Worm (Caenorhabditis elegans) whole organism, young adult: Measurements from ENCODE around the gene mnk-1.

Source experiments
- B0261.1 ChIP-seq: sonication (generic microtip); optimal IDR thresholded peaks from 2 replicates; lab custom pipeline; 2016; ENCODE audit warnings: mild to moderate bottlenecking, missing genetic modification characterization, moderate library complexity, missing compliant biosample characterization
- F22D6.2 ChIP-seq: sonication (generic microtip); optimal IDR thresholded peaks from 2 replicates; lab custom pipeline; 2016; ENCODE audit warnings: mild to moderate bottlenecking, missing genetic modification characterization, missing compliant biosample characterization
- F23B12.7 ChIP-seq: sonication (generic microtip); optimal IDR thresholded peaks from 2 replicates; lab custom pipeline; 2017; ENCODE audit warnings: missing genetic modification characterization, mild to moderate bottlenecking, missing compliant biosample characterization, antibody characterized with exemption, moderate library complexity; ENCODE audit not compliant: insufficient read depth
- F57C9.4 ChIP-seq: sonication (generic microtip); optimal IDR thresholded peaks from 2 replicates; lab custom pipeline; 2017; ENCODE audit warnings: mild to moderate bottlenecking, missing genetic modification characterization, missing compliant biosample characterization
- K11D2.4 ChIP-seq: fragments of 200-800 bp; sonication (Bioruptor generic); IDR thresholded peaks from 2 replicates; pipeline ENCODE4 v1.3.6; 2022; ENCODE audit warnings: missing genetic modification reagents, missing genetic modification characterization, missing compliant biosample characterization
- K12H6.12 ChIP-seq: fragments of 200-800 bp; sonication (Bioruptor generic); optimal IDR thresholded peaks from 2 replicates; lab custom pipeline; 2018; ENCODE audit warnings: mild to moderate bottlenecking, missing genetic modification characterization, missing compliant biosample characterization
- T07F8.4 ChIP-seq: sonication (generic microtip); optimal IDR thresholded peaks from 2 replicates; lab custom pipeline; 2016; ENCODE audit warnings: mild to moderate bottlenecking, missing genetic modification characterization, moderate library complexity, missing compliant biosample characterization
- Y95B8A.8 ChIP-seq: fragments of 200-800 bp; sonication (Bioruptor generic); IDR thresholded peaks from 2 replicates; pipeline ENCODE4 v1.3.6; 2022; ENCODE audit warnings: missing genetic modification reagents, missing genetic modification characterization, missing compliant biosample characterization
- attf-6 ChIP-seq: fragments of 200-800 bp; sonication (Bioruptor generic); IDR thresholded peaks from 2 replicates; pipeline ENCODE4 v1.3.6; 2022; ENCODE audit warnings: missing genetic modification reagents, missing genetic modification characterization, missing compliant biosample characterization
- cebp-1 ChIP-seq, 2 experiments: fragments of 200-800 bp in 1 of 2; sonication (Bioruptor generic) in 1 of 2; sonication (generic microtip) in 1 of 2; IDR thresholded peaks in 1 of 2; optimal IDR thresholded peaks in 1 of 2; 2 replicates each; pipeline versions ENCODE4 v1.3.6 to Lab custom; 2017 to 2022; ENCODE audit warnings: missing compliant biosample characterization in 2 of 2, missing genetic modification characterization in 2 of 2, mild to moderate bottlenecking in 1 of 2, missing genetic modification reagents in 1 of 2, moderate library complexity in 1 of 2
- ceh-100 ChIP-seq: fragments of 200-800 bp; sonication (Bioruptor generic); IDR thresholded peaks from 2 replicates; pipeline ENCODE4 v1.3.6; 2022; ENCODE audit warnings: missing genetic modification reagents, missing genetic modification characterization, missing compliant biosample characterization
- ceh-79 ChIP-seq: sonication (generic microtip); optimal IDR thresholded peaks from 2 replicates; lab custom pipeline; 2017; ENCODE audit warnings: mild to moderate bottlenecking, missing genetic modification characterization, missing compliant biosample characterization
- dpff-1 ChIP-seq: sonication (generic microtip); optimal IDR thresholded peaks from 2 replicates; lab custom pipeline; 2017; ENCODE audit warnings: mild to moderate bottlenecking, missing genetic modification characterization, missing compliant biosample characterization
- egl-18 ChIP-seq: fragments of 200-800 bp; sonication (Bioruptor generic); IDR thresholded peaks from 2 replicates; pipeline ENCODE4 v1.3.6; 2022; ENCODE audit warnings: missing genetic modification reagents, missing genetic modification characterization, missing compliant biosample characterization
- egl-44 ChIP-seq: fragments of 200-800 bp; sonication (Bioruptor generic); IDR thresholded peaks from 2 replicates; pipeline ENCODE4 v1.3.6; 2022; ENCODE audit warnings: missing genetic modification reagents, missing genetic modification characterization, missing compliant biosample characterization
- fkh-3 ChIP-seq: sonication (generic microtip); optimal IDR thresholded peaks from 2 replicates; lab custom pipeline; 2016; ENCODE audit warnings: mild to moderate bottlenecking, missing genetic modification characterization, missing compliant biosample characterization
- hmg-1.2 ChIP-seq: fragments of 200-800 bp; sonication (Bioruptor generic); IDR thresholded peaks from 2 replicates; pipeline ENCODE4 v1.3.6; 2022; ENCODE audit warnings: missing genetic modification reagents, missing genetic modification characterization, missing compliant biosample characterization
- hrde-1 ChIP-seq: sonication (generic microtip); optimal IDR thresholded peaks from 2 replicates; lab custom pipeline; 2016; ENCODE audit warnings: missing genetic modification characterization, mild to moderate bottlenecking, missing compliant biosample characterization, moderate library complexity, missing genotype, missing genetic modification reagents, borderline replicate concordance
- let-607 ChIP-seq, 2 experiments: fragments of 200-800 bp in 1 of 2; sonication (Bioruptor generic) in 1 of 2; sonication (generic microtip) in 1 of 2; optimal IDR thresholded peaks; 2 replicates each; lab custom pipeline; 2016 to 2018; ENCODE audit warnings: mild to moderate bottlenecking in 2 of 2, missing compliant biosample characterization in 2 of 2, missing genetic modification characterization in 2 of 2, moderate library complexity in 2 of 2, missing genotype in 1 of 2
- madf-6 ChIP-seq: fragments of 200-800 bp; sonication (Bioruptor generic); IDR thresholded peaks from 2 replicates; pipeline ENCODE4 v1.3.6; 2022; ENCODE audit warnings: missing genetic modification reagents, missing genetic modification characterization, missing compliant biosample characterization
- nfya-1 ChIP-seq: sonication (generic microtip); optimal IDR thresholded peaks from 2 replicates; lab custom pipeline; 2017; ENCODE audit warnings: antibody characterized with exemption, missing compliant biosample characterization, missing genetic modification characterization, borderline replicate concordance; ENCODE audit not compliant: insufficient read depth
- nfya-2 ChIP-seq: fragments of 200-800 bp; sonication (Bioruptor generic); IDR thresholded peaks from 2 replicates; pipeline ENCODE4 v1.3.6; 2022; ENCODE audit warnings: missing genetic modification reagents, missing genetic modification characterization, missing compliant biosample characterization
- nhr-120 ChIP-seq: fragments of 200-800 bp; sonication (Bioruptor generic); IDR thresholded peaks from 2 replicates; pipeline ENCODE4 v1.3.6; 2022; ENCODE audit warnings: missing genetic modification characterization, missing compliant biosample characterization
- nhr-179 ChIP-seq: sonication (generic microtip); optimal IDR thresholded peaks from 2 replicates; lab custom pipeline; 2016; ENCODE audit warnings: mild to moderate bottlenecking, missing genetic modification characterization, missing compliant biosample characterization
- sdz-38 ChIP-seq: sonication (generic microtip); optimal IDR thresholded peaks from 2 replicates; lab custom pipeline; 2016; ENCODE audit warnings: missing genotype, missing genetic modification characterization, missing compliant biosample characterization
- snpc-4 ChIP-seq, 5 experiments: fragments of 150-350 bp in 1 of 5; sonication (generic microtip) in 4 of 5; optimal IDR thresholded peaks; 2 replicates each; lab custom pipeline; 2014 to 2018; ENCODE audit warnings: missing genetic modification characterization in 5 of 5, missing biosample characterization in 3 of 5, antibody characterized with exemption in 2 of 5, mild to moderate bottlenecking in 2 of 5, missing compliant biosample characterization in 2 of 5, missing genotype in 2 of 5, moderate library complexity in 2 of 5, missing genetic modification reagents in 1 of 5
- tbp1 ChIP-seq: fragments of 200-800 bp; sonication (Bioruptor generic); optimal IDR thresholded peaks from 2 replicates; lab custom pipeline; 2018; ENCODE audit warnings: mild to moderate bottlenecking, missing genetic modification characterization, missing compliant biosample characterization
- tlf-1 ChIP-seq: fragments of 200-800 bp; sonication (Bioruptor generic); optimal IDR thresholded peaks from 2 replicates; lab custom pipeline; 2018; ENCODE audit warnings: mild to moderate bottlenecking, missing genetic modification characterization, missing compliant biosample characterization
- unc-130 ChIP-seq: sonication (generic microtip); optimal IDR thresholded peaks from 2 replicates; lab custom pipeline; 2016; ENCODE audit warnings: missing genetic modification reagents, missing genetic modification characterization, missing compliant biosample characterization
- xnd-1 ChIP-seq: sonication (generic microtip); optimal IDR thresholded peaks from 2 replicates; lab custom pipeline; 2016; ENCODE audit warnings: missing genotype, missing genetic modification reagents, missing genetic modification characterization, missing compliant biosample characterization
- ztf-28 ChIP-seq: fragments of 200-800 bp; sonication (Bioruptor generic); IDR thresholded peaks from 2 replicates; pipeline ENCODE4 v1.3.6; 2022; ENCODE audit warnings: missing genetic modification reagents, missing genetic modification characterization, missing compliant biosample characterization

Gene mnk-1

DNA sequence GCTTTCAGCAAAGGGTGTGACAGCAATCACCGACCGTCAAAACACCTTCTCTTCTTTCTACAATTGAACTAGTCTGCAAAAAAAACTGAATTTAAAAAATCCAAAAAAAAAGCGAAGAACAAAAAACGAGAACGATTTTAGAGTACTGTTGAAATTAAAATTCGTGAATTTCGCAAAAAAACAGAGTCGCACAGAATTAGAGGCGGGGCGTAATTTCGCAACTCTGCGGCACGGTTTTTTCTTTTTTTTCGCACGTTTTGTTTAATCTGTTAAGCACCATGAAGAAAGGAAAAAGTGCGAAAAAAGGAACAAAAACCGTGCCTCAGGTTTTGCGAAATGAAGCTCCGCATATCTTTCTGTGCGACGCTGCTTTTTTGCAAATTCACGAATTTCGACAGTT, at the start of gene mnk-1:
TSS of gene mnk-1 (minus strand) at position 73 of the 400 bp plus-strand sequence.
- TF ChIP-seq attf-6 (GFP tag; lab: Robert Waterston, UW) (no peak), tbp1 (no peak), cebp-1 (GFP tag; IDR thresholded peaks at IDR 0.05; lab: Robert Waterston, UW) (no peak), cebp-1 (tag; optimal IDR thresholded peaks at IDR 0.05; lab: Kevin White, UChicago) (peak; percentile 63)

DNA sequence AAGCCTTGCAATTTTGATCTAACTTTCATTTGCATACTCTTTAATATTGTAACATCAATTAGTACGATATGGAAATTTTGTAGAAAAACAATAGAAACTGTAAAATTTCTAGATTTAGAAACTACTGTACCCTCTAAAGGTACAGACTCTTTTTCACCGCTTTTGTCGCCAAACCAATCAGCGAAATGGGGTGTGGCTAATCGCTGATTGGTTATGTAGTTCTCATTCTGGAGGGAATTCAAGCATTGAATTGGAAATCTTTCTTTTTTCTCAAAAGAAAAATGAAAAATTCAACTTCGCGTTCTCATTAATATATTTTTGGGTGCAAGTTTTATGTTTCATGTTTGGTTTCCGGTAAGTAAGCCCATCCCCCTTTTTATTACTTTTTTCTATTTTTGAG, 48.7 kb upstream of the mnk-1 start:
- TF ChIP-seq K12H6.12 (tag; lab: Kevin White, UChicago), result no peak
- no peak for TF ChIP-seq nhr-179 (tag; lab: Kevin White, UChicago)
- no peak for TF ChIP-seq nhr-120 (GFP tag; lab: Robert Waterston, UW)
- no peak for TF ChIP-seq egl-44 (GFP tag; lab: Robert Waterston, UW)
- TF ChIP-seq ceh-100 (GFP tag; lab: Robert Waterston, UW), result no peak
- no peak for TF ChIP-seq madf-6 (GFP tag; lab: Robert Waterston, UW)
- no peak for TF ChIP-seq ztf-28
- no peak for TF ChIP-seq nfya-2 (GFP tag; lab: Robert Waterston, UW)
- TF ChIP-seq sdz-38 (tag; lab: Kevin White, UChicago), result no peak
- TF ChIP-seq egl-18 (GFP tag; lab: Robert Waterston, UW), result no peak
- TF ChIP-seq hrde-1 (tag; lab: Kevin White, UChicago), result no peak
- no peak for TF ChIP-seq nfya-1
- no peak for TF ChIP-seq snpc-4 (GFP tag; optimal IDR thresholded peaks at IDR 0.05; lab: Kevin White, UChicago)
- TF ChIP-seq snpc-4 (tag; optimal IDR thresholded peaks at IDR 0.05; lab: Kevin White, UChicago), result no peak
- no peak for TF ChIP-seq unc-130 (GFP tag; lab: Kevin White, UChicago)
- no peak for TF ChIP-seq xnd-1 (tag; lab: Kevin White, UChicago)
- TF ChIP-seq F23B12.7, result no peak
- no peak for TF ChIP-seq F57C9.4

DNA sequence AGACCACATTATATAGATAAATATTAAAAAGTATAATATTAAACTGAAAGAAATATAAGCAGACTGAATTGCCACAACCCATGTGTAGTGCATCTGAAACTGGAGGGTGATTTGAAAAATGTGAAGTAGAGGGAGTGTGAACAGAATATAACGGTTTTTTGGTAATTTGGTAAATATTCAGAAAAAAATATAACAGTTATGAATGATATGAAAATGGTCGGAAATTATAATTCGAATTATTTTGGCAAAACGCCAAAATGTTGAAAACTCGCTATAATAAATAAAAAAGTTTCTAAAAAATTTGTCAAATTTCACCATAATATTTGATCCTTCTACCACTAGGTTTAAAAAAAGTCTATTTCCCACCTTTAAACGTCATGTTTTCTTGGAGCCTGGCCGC, 47.3 kb upstream of the mnk-1 start, which contains the start of gene srv-2:
TSS of gene srv-2 (minus strand) at position 101 of the 400 bp plus-strand sequence.
- no peak for TF ChIP-seq dpff-1 (tag; lab: Kevin White, UChicago)
- no peak for TF ChIP-seq attf-6 (GFP tag; lab: Robert Waterston, UW)
- no peak for TF ChIP-seq K11D2.4 (GFP tag; lab: Robert Waterston, UW)
- TF ChIP-seq T07F8.4, result no peak
- TF ChIP-seq hmg-1.2 (GFP tag; lab: Robert Waterston, UW), result no peak
- TF ChIP-seq F22D6.2 (tag; lab: Kevin White, UChicago), result no peak
- no peak for TF ChIP-seq let-607 (tag; optimal IDR thresholded peaks at IDR 0.05; lab: Kevin White, UChicago)
- no peak for TF ChIP-seq tlf-1 (GFP tag; lab: Kevin White, UChicago)
- TF ChIP-seq fkh-3 (tag; lab: Kevin White, UChicago), result no peak
- TF ChIP-seq Y95B8A.8 (GFP tag; lab: Robert Waterston, UW), result no peak

DNA sequence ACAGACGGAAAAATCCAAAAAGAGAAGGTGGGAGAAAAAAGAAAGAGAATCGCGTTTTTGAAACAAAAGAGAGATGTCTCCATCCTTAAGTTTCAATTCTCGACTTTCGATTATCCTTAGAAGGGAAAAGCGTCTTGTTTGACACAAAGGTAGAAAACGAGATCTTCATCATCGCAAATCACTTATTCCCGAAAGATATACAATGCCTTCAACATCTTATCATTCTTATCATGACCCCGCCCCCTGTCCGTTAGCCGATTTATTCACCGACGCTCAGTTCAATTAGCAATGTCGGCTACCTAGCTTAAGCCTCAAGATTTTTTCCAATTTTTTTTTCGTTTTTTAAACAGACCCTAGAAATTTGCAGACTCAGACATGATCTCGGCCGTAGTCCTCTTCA, 44.1 kb upstream of the mnk-1 start, which contains the start of gene C14A4.9:
TSS of gene C14A4.9 (plus strand) at position 368 of the 400 bp plus-strand sequence.
- no peak for TF ChIP-seq unc-130 (GFP tag; lab: Kevin White, UChicago)
- TF ChIP-seq ceh-79 (tag; lab: Kevin White, UChicago), result no peak
- TF ChIP-seq B0261.1 (tag; lab: Kevin White, UChicago), result no peak
- TF ChIP-seq, all 124 proteins: peak for 0
